Fruit fly (Drosophila melanogaster): ENCODE results near the gene CG6236.

The CG6236 gene

dm6 chr3R:15297904-15298303 is 30.2 kb downstream of the CG6236 start:
- no peak for TF ChIP-seq CG17801 (GFP tag; optimal IDR thresholded peaks at IDR 0.05; ENCODE audit: partially characterized antibody)

- no peak for TF ChIP-seq CG17801 (GFP tag; optimal IDR thresholded peaks at IDR 0.05; ENCODE audit: partially characterized antibody)
These were observed 34.2 kb downstream of the CG6236 start for dm6 chr3R:15293878-15294350.

dm6 chr3R:15293005-15293877 is 34.8 kb downstream of the CG6236 start:
- TF ChIP-seq CG17801 (GFP tag; optimal IDR thresholded peaks at IDR 0.05; ENCODE audit: partially characterized antibody), result peak; percentile 98

dm6 chr3R:15292241-15293004 is 35.6 kb downstream of the CG6236 start:
- TF ChIP-seq CG17801 (GFP tag; optimal IDR thresholded peaks at IDR 0.05; ENCODE audit: partially characterized antibody), result no peak

DNA sequence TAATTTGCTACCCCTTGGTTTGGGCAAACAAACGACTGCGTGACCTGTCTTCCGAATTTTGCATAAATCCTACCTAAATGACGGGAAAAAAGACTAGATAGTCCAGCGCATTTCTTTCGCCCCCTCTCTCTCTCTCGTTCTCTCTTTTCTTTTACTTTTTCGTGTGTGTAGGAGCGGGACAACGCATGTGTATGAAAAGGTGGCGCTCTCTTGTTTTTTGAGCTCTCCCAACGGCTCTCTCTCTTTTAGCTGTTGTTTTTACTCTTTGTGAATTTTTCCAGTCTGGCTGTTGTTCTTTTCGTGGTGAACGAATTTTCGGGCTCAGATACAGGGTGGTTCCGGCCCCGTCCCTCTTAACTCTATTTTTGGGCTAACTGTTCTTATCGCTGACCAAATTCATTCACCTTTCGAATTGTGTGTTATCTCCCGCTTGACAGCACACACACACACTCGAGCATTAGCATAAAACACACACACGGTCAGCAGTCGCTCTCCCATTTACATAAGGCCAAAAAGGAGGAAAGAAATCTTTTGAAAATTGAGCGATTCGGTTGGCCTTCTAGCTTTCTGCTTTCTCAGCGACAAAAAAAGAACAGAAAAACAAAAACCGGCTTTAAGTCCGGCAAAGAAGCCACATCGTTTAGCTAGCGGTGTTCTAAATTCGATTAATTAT is 36.4 kb downstream of the CG6236 start:
- no peak for TF ChIP-seq CG17801 (GFP tag; optimal IDR thresholded peaks at IDR 0.05; ENCODE audit: partially characterized antibody)

DNA sequence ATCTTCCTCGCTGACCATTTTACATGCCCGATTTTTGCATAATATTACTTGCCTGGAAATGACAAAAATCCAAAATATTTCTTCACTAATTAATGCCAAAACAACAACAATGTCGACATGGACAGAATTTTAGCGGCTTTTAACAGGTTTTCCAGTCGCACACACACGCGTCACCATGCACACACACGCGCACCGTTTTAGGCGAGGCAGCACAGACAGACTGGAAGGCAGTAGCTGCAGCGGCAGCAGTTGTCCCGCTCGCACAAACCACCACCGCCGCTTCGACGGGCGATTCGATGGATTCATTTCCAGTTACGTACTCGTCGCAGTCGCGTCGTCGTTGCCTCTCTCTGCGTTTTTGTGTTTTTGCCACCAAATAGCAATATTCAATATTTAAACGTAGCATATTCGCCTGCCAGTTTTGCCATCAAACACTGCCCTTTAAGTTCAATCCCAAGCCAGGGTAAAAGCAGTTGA is 37.4 kb downstream of the CG6236 start, which contains the start of gene CG45218:
Gene CG45218 (minus strand): TSS at position 158 of the 477 bp plus-strand sequence.
- peak; percentile 68 for TF ChIP-seq CG17801 (GFP tag; optimal IDR thresholded peaks at IDR 0.05; ENCODE audit: partially characterized antibody)

- no peak for TF ChIP-seq CG17801 (GFP tag; optimal IDR thresholded peaks at IDR 0.05; ENCODE audit: partially characterized antibody)
These were observed 38.0 kb downstream of the CG6236 start for dm6 chr3R:15289828-15290641.

- TF ChIP-seq CG17801 (GFP tag; optimal IDR thresholded peaks at IDR 0.05; ENCODE audit: partially characterized antibody), result no peak
These were observed 39.3 kb downstream of the CG6236 start for dm6 chr3R:15288802-15289201.

DNA sequence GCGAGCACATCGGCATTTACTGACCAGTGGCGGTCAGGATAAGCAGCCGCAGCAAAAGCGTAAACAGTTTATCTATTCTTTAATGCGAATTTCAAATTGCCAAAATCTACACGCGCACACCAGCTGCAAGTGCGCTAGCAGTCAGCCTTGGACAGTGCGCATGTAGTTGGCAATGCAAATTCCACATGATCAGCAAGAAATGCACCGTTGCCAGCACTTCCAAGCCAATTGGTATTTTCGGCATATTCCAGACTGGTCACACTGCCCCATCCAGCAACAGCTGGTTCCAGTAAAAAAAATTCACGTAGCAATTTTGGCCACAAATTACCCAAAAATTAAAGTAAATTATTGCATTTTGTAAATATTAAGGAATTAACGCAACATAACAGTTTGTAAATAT is 40.3 kb downstream of the CG6236 start:
- TF ChIP-seq CG17801 (GFP tag; optimal IDR thresholded peaks at IDR 0.05; ENCODE audit: partially characterized antibody), result peak; percentile 16

DNA sequence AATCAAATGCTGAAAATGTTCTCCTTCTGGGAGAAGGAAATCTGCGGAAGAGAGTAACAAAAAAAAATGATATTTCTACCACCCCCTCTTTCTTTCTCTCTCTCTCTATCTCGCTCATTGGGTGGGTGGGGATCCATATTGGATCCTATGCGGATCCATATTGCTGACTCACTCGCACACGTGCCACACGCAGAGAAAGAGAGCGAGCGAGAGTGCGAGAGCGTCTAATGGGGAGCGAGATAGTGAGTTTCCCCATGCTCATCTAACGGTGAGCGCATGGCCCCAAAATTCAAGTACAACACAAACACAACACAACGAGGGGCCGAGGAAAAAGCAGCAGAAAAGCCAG is 41.4 kb downstream of the CG6236 start:
- no peak for TF ChIP-seq CG17801 (GFP tag; optimal IDR thresholded peaks at IDR 0.05; ENCODE audit: partially characterized antibody)

dm6 chr3R:15286024-15286692 is 41.9 kb downstream of the CG6236 start:
- no peak for TF ChIP-seq CG17801 (GFP tag; optimal IDR thresholded peaks at IDR 0.05; ENCODE audit: partially characterized antibody)

dm6 chr3R:15282982-15283809 is 44.9 kb downstream of the CG6236 start:
- no peak for TF ChIP-seq CG17801 (GFP tag; optimal IDR thresholded peaks at IDR 0.05; ENCODE audit: partially characterized antibody)

- TF ChIP-seq CG17801 (GFP tag; optimal IDR thresholded peaks at IDR 0.05; ENCODE audit: partially characterized antibody), result no peak
These were observed 45.7 kb downstream of the CG6236 start for dm6 chr3R:15282326-15282725.
